Worm (Caenorhabditis elegans): ENCODE data around the gene glb-13.

glb-13 gene

ce11 chrX:12362951-12363486 lies 15.2 kb downstream of the glb-13 start (continued):
- TF ChIP-seq ama-1 (optimal IDR thresholded peaks at IDR 0.05) (no peak), ama-1 (GFP tag; optimal IDR thresholded peaks at IDR 0.05) (peak in 1 of 2 experiments; percentile 73), lin-40 (tag; optimal IDR thresholded peaks at IDR 0.05) (peak; percentile 100), T07F8.4 (tag; optimal IDR thresholded peaks at IDR 0.05) (peak; percentile 85), mcd-1 (GFP tag; IDR thresholded peaks at IDR 0.05) (peak; percentile 82), ceh-91 (GFP tag; IDR thresholded peaks at IDR 0.05) (no peak), attf-5 (GFP tag; optimal IDR thresholded peaks at IDR 0.05) (peak; percentile 54), nhr-179 (tag; optimal IDR thresholded peaks at IDR 0.05) (peak; percentile 81), sea-2 (GFP tag; IDR thresholded peaks at IDR 0.05) (no peak), lsy-27 (tag; optimal IDR thresholded peaks at IDR 0.05; ENCODE audit: borderline replicate concordance, insufficient read depth) (no peak), akir-1 (GFP tag; optimal IDR thresholded peaks at IDR 0.05) (peak; percentile 70), F52B5.7 (tag; optimal IDR thresholded peaks at IDR 0.05) (peak; percentile 77), gei-17 (GFP tag; optimal IDR thresholded peaks at IDR 0.05) (peak; percentile 97), Y53G8AR.9 (GFP tag; conservative IDR thresholded peaks at IDR 0.05) (peak; percentile 97), K11D2.4 (GFP tag; IDR thresholded peaks at IDR 0.05) (peak; percentile 98), rcor-1 (GFP tag; IDR thresholded peaks at IDR 0.05) (peak; percentile 94), nhr-80 (tag; optimal IDR thresholded peaks at IDR 0.05) (peak; percentile 96), F57C9.4 (tag; optimal IDR thresholded peaks at IDR 0.05) (peak; percentile 71), unc-130 (GFP tag; optimal IDR thresholded peaks at IDR 0.05) (peak; percentile 33), ztf-22 (GFP tag; optimal IDR thresholded peaks at IDR 0.05) (peak; percentile 67), snpc-1.1 (tag; optimal IDR thresholded peaks at IDR 0.05; ENCODE audit: insufficient read depth) (peak; percentile 53), nhr-27 (tag; optimal IDR thresholded peaks at IDR 0.05) (peak; percentile 80), madf-10 (tag; optimal IDR thresholded peaks at IDR 0.05) (peak; percentile 96), snpc-4 (GFP tag; optimal IDR thresholded peaks at IDR 0.05) (peak; percentile 51), snpc-4 (tag; optimal IDR thresholded peaks at IDR 0.05) (peak; percentile 71 to 86 (median 82)), tbx-9 (tag; optimal IDR thresholded peaks at IDR 0.05; ENCODE audit: borderline replicate concordance) (no peak), hlh-12 (tag; optimal IDR thresholded peaks at IDR 0.05) (no peak), ztf-3 (GFP tag; optimal IDR thresholded peaks at IDR 0.05) (peak; percentile 88), Y67H2A.10 (GFP tag; conservative IDR thresholded peaks at IDR 0.05) (no peak), dpl-1 (GFP tag; optimal IDR thresholded peaks at IDR 0.05) (no peak), K12H6.12 (tag; optimal IDR thresholded peaks at IDR 0.05) (peak; percentile 96), ceh-100 (GFP tag; IDR thresholded peaks at IDR 0.05) (peak; percentile 74), unc-62 (GFP tag; optimal IDR thresholded peaks at IDR 0.05) (no peak), Y56A3A.18 (GFP tag; IDR thresholded peaks at IDR 0.05) (peak; percentile 98), ceh-79 (tag; optimal IDR thresholded peaks at IDR 0.05) (peak; percentile 86), B0035.1 (tag; optimal IDR thresholded peaks at IDR 0.05) (peak; percentile 95), rec-8 (tag; optimal IDR thresholded peaks at IDR 0.05) (peak in 1 of 2 experiments; percentile 47), nfya-2 (GFP tag; IDR thresholded peaks at IDR 0.05) (no peak), let-607 (tag; optimal IDR thresholded peaks at IDR 0.05) (peak; percentile 76 to 93), ztf-25 (GFP tag; IDR thresholded peaks at IDR 0.05) (no peak), C17E4.6 (GFP tag; IDR thresholded peaks at IDR 0.05) (peak; percentile 77), mes-4 (tag; optimal IDR thresholded peaks at IDR 0.05) (no peak)
